4 worm cellular contexts compared by ENCODE assay signal in the genomic region with DNA sequence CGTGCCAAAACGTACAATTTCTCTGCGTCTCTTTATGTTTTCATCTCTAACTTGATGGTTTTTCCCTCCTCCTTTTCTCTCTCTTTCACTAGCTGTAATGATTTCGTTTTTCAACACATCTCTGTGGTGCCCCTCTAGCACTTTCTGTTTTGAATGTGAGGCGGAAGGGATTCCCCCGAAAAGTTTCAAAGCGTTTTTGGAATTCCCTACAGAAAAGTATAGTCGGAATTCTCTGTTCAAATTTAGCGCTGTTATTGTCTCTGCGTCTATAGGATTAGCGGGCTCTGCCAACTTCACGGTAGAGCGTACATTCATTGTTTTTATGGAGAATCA.
TF ChIP-seq lines count a peak whose summit lies in the region.

No protein-coding gene starts in this region.

TF ChIP-seq in whole organism, L1 larva, 84 proteins besides CTCF, POLR2A, EP300 and RAD21 (continued from another document):
- TF ChIP-seq snu-23 (GFP tag; optimal IDR thresholded peaks at IDR 0.05; lab: Kevin White, UChicago): peak; percentile 71
- peak; percentile 59 for TF ChIP-seq lin-13 (GFP tag; optimal IDR thresholded peaks at IDR 0.05; lab: Kevin White, UChicago)
- no peak for TF ChIP-seq unc-30 (tag; optimal IDR thresholded peaks at IDR 0.05; lab: Kevin White, UChicago)
- peak; percentile 27 to 89 for TF ChIP-seq mdl-1 (tag; optimal IDR thresholded peaks at IDR 0.05; lab: Kevin White, UChicago)
- TF ChIP-seq unc-86 (tag; optimal IDR thresholded peaks at IDR 0.05; lab: Kevin White, UChicago): peak; percentile 13
- TF ChIP-seq skn-1 (tag; optimal IDR thresholded peaks at IDR 0.05; lab: Kevin White, UChicago): peak; percentile 41
- TF ChIP-seq swsn-7 (tag; optimal IDR thresholded peaks at IDR 0.05; lab: Kevin White, UChicago): peak; percentile 36
- TF ChIP-seq nhr-47 (tag; optimal IDR thresholded peaks at IDR 0.05; lab: Kevin White, UChicago): peak; percentile 45
TF ChIP-seq in whole organism, L1 larva: peak in this region for 29.

TF ChIP-seq in whole organism, L2 larva, 48 proteins besides CTCF, POLR2A, EP300 and RAD21 (continued from another document):
- TF ChIP-seq fos-1 (tag; optimal IDR thresholded peaks at IDR 0.05; lab: Kevin White, UChicago): no peak
- no peak for TF ChIP-seq ztf-11 (tag; optimal IDR thresholded peaks at IDR 0.05; lab: Kevin White, UChicago)
- no peak for TF ChIP-seq lin-13 (GFP tag; optimal IDR thresholded peaks at IDR 0.05; lab: Kevin White, UChicago)
- TF ChIP-seq alr-1 (tag; optimal IDR thresholded peaks at IDR 0.05; lab: Kevin White, UChicago): no peak
- peak; percentile 88 for TF ChIP-seq ama-1 (optimal IDR thresholded peaks at IDR 0.05; lab: Kevin White, UChicago)
- peak; percentile 29 for TF ChIP-seq F13H6.1 (tag; optimal IDR thresholded peaks at IDR 0.05; lab: Kevin White, UChicago)
- peak in 1 of 2 experiments; percentile 71 for TF ChIP-seq lsy-2 (tag; optimal IDR thresholded peaks at IDR 0.05; lab: Kevin White, UChicago)
- TF ChIP-seq ceh-82 (tag; optimal IDR thresholded peaks at IDR 0.05; lab: Kevin White, UChicago): no peak
- TF ChIP-seq lin-11 (tag; optimal IDR thresholded peaks at IDR 0.05; lab: Kevin White, UChicago): no peak
- no peak for TF ChIP-seq nhr-237 (tag; optimal IDR thresholded peaks at IDR 0.05; lab: Kevin White, UChicago)
- TF ChIP-seq nhr-12 (tag; optimal IDR thresholded peaks at IDR 0.05; lab: Kevin White, UChicago): no peak
- no peak for TF ChIP-seq peb-1 (tag; optimal IDR thresholded peaks at IDR 0.05; lab: Kevin White, UChicago)
- no peak for TF ChIP-seq nhr-10 (tag; optimal IDR thresholded peaks at IDR 0.05; lab: Kevin White, UChicago)
- TF ChIP-seq elt-1 (tag; optimal IDR thresholded peaks at IDR 0.05; lab: Kevin White, UChicago): no peak

TF ChIP-seq in whole organism, L4 larva, 104 proteins besides CTCF, POLR2A, EP300 and RAD21 (continued from another document and continues in another):
- no peak for TF ChIP-seq nhr-11 (tag; optimal IDR thresholded peaks at IDR 0.05; lab: Kevin White, UChicago)
- TF ChIP-seq set-16 (GFP tag; IDR thresholded peaks at IDR 0.05; lab: Robert Waterston, UW): no peak
- no peak for TF ChIP-seq lin-15B (tag; optimal IDR thresholded peaks at IDR 0.05; lab: Kevin White, UChicago)
- no peak for TF ChIP-seq daf-16 (GFP tag; optimal IDR thresholded peaks at IDR 0.05; lab: Kevin White, UChicago)
- TF ChIP-seq daf-16 (tag; optimal IDR thresholded peaks at IDR 0.05; lab: Kevin White, UChicago): peak; percentile 14
- peak; percentile 65 for TF ChIP-seq hlh-30 (tag; optimal IDR thresholded peaks at IDR 0.05; lab: Kevin White, UChicago; ENCODE audit: insufficient read depth)
- no peak for TF ChIP-seq R02D3.7 (tag; optimal IDR thresholded peaks at IDR 0.05; lab: Kevin White, UChicago)
- TF ChIP-seq unc-130 (GFP tag; optimal IDR thresholded peaks at IDR 0.05; lab: Kevin White, UChicago): no peak
- no peak for TF ChIP-seq lin-39 (tag; optimal IDR thresholded peaks at IDR 0.05; lab: Kevin White, UChicago)
- no peak for TF ChIP-seq nhr-42 (GFP tag; IDR thresholded peaks at IDR 0.05; lab: Robert Waterston, UW)
- no peak for TF ChIP-seq zag-1 (tag; optimal IDR thresholded peaks at IDR 0.05; lab: Kevin White, UChicago)
- TF ChIP-seq nhr-111 (GFP tag; optimal IDR thresholded peaks at IDR 0.05; lab: Kevin White, UChicago): no peak
- no peak for TF ChIP-seq Y75B8A.6 (GFP tag; IDR thresholded peaks at IDR 0.05; lab: Robert Waterston, UW)
- no peak for TF ChIP-seq tag-97 (GFP tag; IDR thresholded peaks at IDR 0.05; lab: Robert Waterston, UW)
- TF ChIP-seq madf-5 (GFP tag; IDR thresholded peaks at IDR 0.05; lab: Robert Waterston, UW): no peak
- TF ChIP-seq lsy-2 (tag; optimal IDR thresholded peaks at IDR 0.05; lab: Kevin White, UChicago): peak; percentile 30 to 72
- TF ChIP-seq F37D6.2 (tag; optimal IDR thresholded peaks at IDR 0.05; lab: Kevin White, UChicago): no peak
- no peak for TF ChIP-seq ztf-11 (tag; optimal IDR thresholded peaks at IDR 0.05; lab: Kevin White, UChicago)
- TF ChIP-seq T26A8.4 (GFP tag; IDR thresholded peaks at IDR 0.05; lab: Robert Waterston, UW): 0 out of 2 replicates have a peak, but pooled peaks have one; percentile 19
- no peak for TF ChIP-seq nhr-28 (tag; optimal IDR thresholded peaks at IDR 0.05; lab: Kevin White, UChicago)
- TF ChIP-seq mep-1 (tag; optimal IDR thresholded peaks at IDR 0.05; lab: Kevin White, UChicago): peak; percentile 41
- TF ChIP-seq jun-1 (tag; optimal IDR thresholded peaks at IDR 0.05; lab: Kevin White, UChicago): no peak
- TF ChIP-seq nhr-102 (tag; optimal IDR thresholded peaks at IDR 0.05; lab: Kevin White, UChicago): no peak
- TF ChIP-seq php-3 (GFP tag; IDR thresholded peaks at IDR 0.05; lab: Robert Waterston, UW): no peak
- peak; percentile 35 for TF ChIP-seq mxl-3 (GFP tag; optimal IDR thresholded peaks at IDR 0.05; lab: Kevin White, UChicago)
- no peak for TF ChIP-seq lin-38 (GFP tag; IDR thresholded peaks at IDR 0.05; lab: Robert Waterston, UW)
- TF ChIP-seq zfp-2 (tag; optimal IDR thresholded peaks at IDR 0.05; lab: Kevin White, UChicago): no peak
- TF ChIP-seq vab-7 (GFP tag; IDR thresholded peaks at IDR 0.05; lab: Robert Waterston, UW): no peak
- no peak for TF ChIP-seq dmd-8 (GFP tag; IDR thresholded peaks at IDR 0.05; lab: Robert Waterston, UW)
- TF ChIP-seq lin-1 (GFP tag; IDR thresholded peaks at IDR 0.05; lab: Robert Waterston, UW): 0 out of 2 replicates have a peak, but pooled peaks have one; percentile 28
- TF ChIP-seq hif-1 (tag; optimal IDR thresholded peaks at IDR 0.05; lab: Kevin White, UChicago): peak in 1 of 2 experiments; percentile 98
- TF ChIP-seq ceh-20 (GFP tag; IDR thresholded peaks at IDR 0.05; lab: Robert Waterston, UW): peak; percentile 49; the same call in 1 of the 2 replicates
- TF ChIP-seq T20F7.1 (GFP tag; optimal IDR thresholded peaks at IDR 0.05; lab: Kevin White, UChicago): no peak
- TF ChIP-seq nhr-77 (tag; optimal IDR thresholded peaks at IDR 0.05; lab: Kevin White, UChicago): no peak
- peak; percentile 8 for TF ChIP-seq ama-1 (optimal IDR thresholded peaks at IDR 0.05; lab: Kevin White, UChicago)
- no peak for TF ChIP-seq fos-1 (tag; optimal IDR thresholded peaks at IDR 0.05; lab: Kevin White, UChicago)
- no peak for TF ChIP-seq madf-9 (GFP tag; conservative IDR thresholded peaks at IDR 0.05; lab: Robert Waterston, UW)
- TF ChIP-seq fkh-10 (GFP tag; optimal IDR thresholded peaks at IDR 0.05; lab: Kevin White, UChicago): no peak
- TF ChIP-seq rbr-2 (tag; optimal IDR thresholded peaks at IDR 0.05; lab: Kevin White, UChicago): peak; percentile 8
- TF ChIP-seq ceh-82 (tag; optimal IDR thresholded peaks at IDR 0.05; lab: Kevin White, UChicago): no peak
- TF ChIP-seq saeg-2 (GFP tag; IDR thresholded peaks at IDR 0.05; lab: Robert Waterston, UW): no peak
- TF ChIP-seq nhr-25 (tag; optimal IDR thresholded peaks at IDR 0.05; lab: Kevin White, UChicago; ENCODE audit: borderline replicate concordance, insufficient read depth): no peak
- no peak for TF ChIP-seq D1046.2 (GFP tag; IDR thresholded peaks at IDR 0.05; lab: Robert Waterston, UW)
- TF ChIP-seq aha-1 (tag; lab: Kevin White, UChicago): no peak
- TF ChIP-seq F26F4.8 (GFP tag; conservative IDR thresholded peaks at IDR 0.05; lab: Robert Waterston, UW): no peak
- no peak for TF ChIP-seq spr-1 (tag; optimal IDR thresholded peaks at IDR 0.05; lab: Kevin White, UChicago)
- no peak for TF ChIP-seq nhr-10 (tag; optimal IDR thresholded peaks at IDR 0.05; lab: Kevin White, UChicago)
- TF ChIP-seq F10B5.3 (tag; optimal IDR thresholded peaks at IDR 0.05; lab: Kevin White, UChicago): no peak
- TF ChIP-seq zip-2 (tag; optimal IDR thresholded peaks at IDR 0.05; lab: Kevin White, UChicago): no peak
- no peak for TF ChIP-seq egl-43 (GFP tag; IDR thresholded peaks at IDR 0.05; lab: Robert Waterston, UW)
- TF ChIP-seq dve-1 (tag; optimal IDR thresholded peaks at IDR 0.05; lab: Kevin White, UChicago; ENCODE audit: insufficient read depth): peak; percentile 7
- no peak for TF ChIP-seq ZK546.5 (tag; optimal IDR thresholded peaks at IDR 0.05; lab: Kevin White, UChicago)
- TF ChIP-seq Y5F2A.4 (GFP tag; optimal IDR thresholded peaks at IDR 0.05; lab: Kevin White, UChicago): no peak
- no peak for TF ChIP-seq ceh-44 (GFP tag; IDR thresholded peaks at IDR 0.05; lab: Robert Waterston, UW)
- TF ChIP-seq snpc-1.2 (GFP tag; IDR thresholded peaks at IDR 0.05; lab: Robert Waterston, UW): no peak
- no peak for TF ChIP-seq pqm-1 (tag; optimal IDR thresholded peaks at IDR 0.05; lab: Kevin White, UChicago)

TF ChIP-seq in whole organism, late embryonic, 69 proteins besides CTCF, POLR2A, EP300 and RAD21 (continued from another document):
- no peak for TF ChIP-seq sox-4 (tag; optimal IDR thresholded peaks at IDR 0.05; lab: Kevin White, UChicago)
- peak; percentile 26 for TF ChIP-seq unc-42 (tag; optimal IDR thresholded peaks at IDR 0.05; lab: Kevin White, UChicago)
- TF ChIP-seq ceh-22 (tag; optimal IDR thresholded peaks at IDR 0.05; lab: Kevin White, UChicago): no peak
- no peak for TF ChIP-seq unc-86 (tag; optimal IDR thresholded peaks at IDR 0.05; lab: Kevin White, UChicago)
- TF ChIP-seq nhr-11 (tag; optimal IDR thresholded peaks at IDR 0.05; lab: Kevin White, UChicago): no peak
- TF ChIP-seq sdc-2 (tag; optimal IDR thresholded peaks at IDR 0.05; lab: Kevin White, UChicago): no peak
- no peak for TF ChIP-seq sox-2 (GFP tag; IDR thresholded peaks at IDR 0.05; lab: Robert Waterston, UW)
- TF ChIP-seq pax-1 (tag; optimal IDR thresholded peaks at IDR 0.05; lab: Kevin White, UChicago): peak; percentile 55
- TF ChIP-seq K09A11.1 (tag; optimal IDR thresholded peaks at IDR 0.05; lab: Kevin White, UChicago; ENCODE audit: insufficient read depth): no peak
- no peak for TF ChIP-seq unc-3 (GFP tag; conservative IDR thresholded peaks at IDR 0.05; lab: Robert Waterston, UW)
- TF ChIP-seq unc-3 (tag; optimal IDR thresholded peaks at IDR 0.05; lab: Kevin White, UChicago): no peak
- TF ChIP-seq ref-2 (tag; optimal IDR thresholded peaks at IDR 0.05; lab: Kevin White, UChicago): no peak
- no peak for TF ChIP-seq elt-2 (tag; optimal IDR thresholded peaks at IDR 0.05; lab: Kevin White, UChicago)
- no peak for TF ChIP-seq nhr-232 (tag; optimal IDR thresholded peaks at IDR 0.05; lab: Kevin White, UChicago)
- no peak for TF ChIP-seq mec-3 (tag; optimal IDR thresholded peaks at IDR 0.05; lab: Kevin White, UChicago; ENCODE audit: borderline replicate concordance)
- no peak for TF ChIP-seq pag-3 (tag; optimal IDR thresholded peaks at IDR 0.05; lab: Kevin White, UChicago; ENCODE audit: borderline replicate concordance)
